Fruit fly (Drosophila melanogaster) Kc167 (cell line): ENCODE results near the gene CG6051.

Experiments used
- Myc ChIP-seq: fragments of >200 bp; optimal IDR thresholded peaks from 2 replicates; lab custom pipeline; 2017; ENCODE audit warnings: missing external identifiers
- Sin3A ChIP-seq: fragments of >200 bp; optimal IDR thresholded peaks from 2 replicates; lab custom pipeline; 2018; ENCODE audit warnings: missing external identifiers
- h ChIP-seq: fragments of >200 bp; optimal IDR thresholded peaks from 3 replicates; lab custom pipeline; 2018; ENCODE audit warnings: missing external identifiers
- insv ChIP-seq: fragments of >200 bp; optimal IDR thresholded peaks from 3 replicates; lab custom pipeline; 2018; ENCODE audit warnings: missing external identifiers
- psq ChIP-seq: fragments of >200 bp; optimal IDR thresholded peaks from 2 replicates; lab custom pipeline; 2017; ENCODE audit warnings: missing external identifiers
- ttk ChIP-seq: sonication (Bioruptor generic); optimal IDR thresholded peaks from 2 replicates; lab custom pipeline; 2017; ENCODE audit warnings: missing external identifiers

- TF ChIP-seq ttk (lab: Kevin White, UChicago): no peak
- no peak for TF ChIP-seq psq (lab: Kevin White, UChicago)
- no peak for TF ChIP-seq Sin3A (lab: Kevin White, UChicago)
- TF ChIP-seq h (lab: Kevin White, UChicago): no peak
- no peak for TF ChIP-seq Myc (lab: Kevin White, UChicago)
- TF ChIP-seq insv (lab: Kevin White, UChicago): no peak
Observed at dm6 chr3R:27153062-27153878, 2.4 kb upstream of the CG6051 start.
